Fruit fly (Drosophila melanogaster) whole organism, wandering third instar larva: ENCODE data around the gene Mur2B.

Source experiments
- Abd-B ChIP-seq: fragments of >200 bp; optimal IDR thresholded peaks from 2 replicates; lab custom pipeline; 2017; ENCODE audit warnings: missing biosample characterization, missing genetic modification characterization
- CG32264 ChIP-seq: fragments of 200-800 bp; sonication (Bioruptor generic); optimal IDR thresholded peaks from 2 replicates; lab custom pipeline; 2016; ENCODE audit warnings: missing biosample characterization, missing genetic modification characterization
- CG9705 ChIP-seq: fragments of 200-800 bp; sonication (Bioruptor generic); optimal IDR thresholded peaks from 2 replicates; lab custom pipeline; 2018; ENCODE audit warnings: missing biosample characterization, mild to moderate bottlenecking, missing genetic modification characterization
- CrebA ChIP-seq: fragments of 200-800 bp; sonication (Bioruptor generic); optimal IDR thresholded peaks from 2 replicates; lab custom pipeline; 2016; ENCODE audit warnings: missing biosample characterization, mild to moderate bottlenecking, missing genetic modification characterization, borderline replicate concordance
- Dfd ChIP-seq: fragments of >200 bp; optimal IDR thresholded peaks from 2 replicates; lab custom pipeline; 2017; ENCODE audit warnings: missing biosample characterization, missing genetic modification characterization
- Dif ChIP-seq: fragments of 200-275, 200-300 bp; sonication (Bioruptor generic); optimal IDR thresholded peaks from 2 replicates; lab custom pipeline; 2018; ENCODE audit warnings: missing biosample characterization, missing genetic modification characterization; ENCODE audit not compliant: partially characterized antibody
- GATAd ChIP-seq: sonication (Bioruptor generic); optimal IDR thresholded peaks from 2 replicates; lab custom pipeline; 2016; ENCODE audit warnings: missing biosample characterization, missing genetic modification characterization
- HLH106 ChIP-seq: fragments of 200-800 bp; optimal IDR thresholded peaks from 3 replicates; lab custom pipeline; 2019; ENCODE audit warnings: missing biosample characterization, mild to moderate bottlenecking, missing genetic modification characterization, moderate library complexity
- Hnf4 ChIP-seq: fragments of 200-800 bp; sonication (Bioruptor generic); optimal IDR thresholded peaks from 2 replicates; lab custom pipeline; 2016; ENCODE audit warnings: missing biosample characterization, mild to moderate bottlenecking, missing genetic modification characterization
- Hr78 ChIP-seq: fragments of >200 bp; optimal IDR thresholded peaks from 2 replicates; lab custom pipeline; 2017; ENCODE audit warnings: missing biosample characterization, missing genetic modification characterization
- Hr83 ChIP-seq: fragments of 200-300 bp; sonication (Bioruptor generic); optimal IDR thresholded peaks from 2 replicates; lab custom pipeline; 2016; ENCODE audit warnings: missing biosample characterization, mild to moderate bottlenecking, missing genetic modification characterization, moderate library complexity; ENCODE audit not compliant: poor library complexity, severe bottlenecking
- Jra ChIP-seq: sonication (Bioruptor generic); optimal IDR thresholded peaks from 2 replicates; lab custom pipeline; 2016; ENCODE audit warnings: missing biosample characterization, missing genetic modification characterization
- Mio ChIP-seq: sonication (Bioruptor generic); optimal IDR thresholded peaks from 2 replicates; lab custom pipeline; 2016; ENCODE audit warnings: missing biosample characterization, missing genetic modification characterization
- Myc ChIP-seq: fragments of >200 bp; optimal IDR thresholded peaks from 2 replicates; lab custom pipeline; 2017
- N ChIP-seq: fragments of >200 bp; optimal IDR thresholded peaks from 2 replicates; lab custom pipeline; 2018; ENCODE audit warnings: missing biosample characterization, missing external identifiers, missing genetic modification characterization
- OdsH ChIP-seq: fragments of 200-800 bp; sonication (Bioruptor generic); optimal IDR thresholded peaks from 2 replicates; lab custom pipeline; 2016; ENCODE audit warnings: missing biosample characterization, mild to moderate bottlenecking, missing genetic modification characterization
- Rel ChIP-seq, 2 experiments: fragments of 200-800 bp; sonication (Bioruptor generic) in 1 of 2; optimal IDR thresholded peaks; 2 replicates in 1 of 2; 3 replicates in 1 of 2; lab custom pipeline; 2016 to 2019; ENCODE audit warnings: mild to moderate bottlenecking in 2 of 2, missing biosample characterization in 2 of 2, missing genetic modification characterization in 2 of 2, moderate library complexity in 1 of 2
- Sp1 ChIP-seq: fragments of 200-800 bp; sonication (Bioruptor generic); optimal IDR thresholded peaks from 3 replicates; lab custom pipeline; 2019; ENCODE audit warnings: missing biosample characterization, mild to moderate bottlenecking, missing genetic modification characterization, moderate library complexity
- Vsx2 ChIP-seq: fragments of 200-300, 225-300 bp; sonication (Bioruptor generic); optimal IDR thresholded peaks from 2 replicates; lab custom pipeline; 2018; ENCODE audit warnings: missing biosample characterization, missing genetic modification characterization; ENCODE audit not compliant: partially characterized antibody
- br ChIP-seq: fragments of 200-800 bp; sonication (Bioruptor generic); optimal IDR thresholded peaks from 2 replicates; lab custom pipeline; 2016; ENCODE audit warnings: missing biosample characterization, missing genetic modification characterization
- brk ChIP-seq: fragments of 200-800 bp; sonication (Bioruptor generic); optimal IDR thresholded peaks from 2 replicates; lab custom pipeline; 2016; ENCODE audit warnings: missing biosample characterization, mild to moderate bottlenecking, missing genetic modification characterization
- dl ChIP-seq, 2 experiments: fragments of 175-275, 200-275 bp in 1 of 2; fragments of 200-275 bp in 1 of 2; sonication (Bioruptor generic); optimal IDR thresholded peaks; lab custom pipeline; 2018; ENCODE audit warnings: mild to moderate bottlenecking in 2 of 2, missing biosample characterization in 2 of 2, missing genetic modification characterization in 2 of 2, moderate library complexity in 2 of 2; ENCODE audit not compliant: partially characterized antibody in 2 of 2, insufficient read depth in 1 of 2
- dmrt93B ChIP-seq: fragments of 200-800 bp; sonication (Bioruptor generic); optimal IDR thresholded peaks from 2 replicates; lab custom pipeline; 2018; ENCODE audit warnings: missing biosample characterization, mild to moderate bottlenecking, missing genetic modification characterization
- dsf ChIP-seq: sonication (Bioruptor generic); optimal IDR thresholded peaks from 2 replicates; lab custom pipeline; 2016; ENCODE audit warnings: missing biosample characterization, missing genetic modification characterization, borderline replicate concordance
- ey ChIP-seq: fragments of 200-800 bp; sonication (Bioruptor generic); optimal IDR thresholded peaks from 2 replicates; lab custom pipeline; 2016; ENCODE audit warnings: missing biosample characterization, missing genetic modification characterization
- foxo ChIP-seq, 2 experiments: fragments of 200-800 bp; sonication (Bioruptor generic); optimal IDR thresholded peaks; 2 replicates in 1 of 2; 3 replicates in 1 of 2; lab custom pipeline; 2016 to 2017; ENCODE audit warnings: missing biosample characterization in 2 of 2, missing genetic modification characterization in 2 of 2
- fru ChIP-seq: fragments of 200-800 bp; sonication (Bioruptor generic); optimal IDR thresholded peaks from 3 replicates; lab custom pipeline; 2016; ENCODE audit warnings: missing biosample characterization, mild to moderate bottlenecking, missing genetic modification characterization
- h ChIP-seq: fragments of 200-800 bp; sonication (Bioruptor generic); optimal IDR thresholded peaks from 3 replicates; lab custom pipeline; 2016; ENCODE audit warnings: missing biosample characterization, mild to moderate bottlenecking, missing genetic modification characterization
- jim ChIP-seq: fragments of 175-275, 200-325 bp; sonication (Bioruptor generic); optimal IDR thresholded peaks from 2 replicates; lab custom pipeline; 2016; ENCODE audit warnings: missing biosample characterization, mild to moderate bottlenecking, missing genetic modification characterization
- lola ChIP-seq: fragments of >200 bp; optimal IDR thresholded peaks from 2 replicates; lab custom pipeline; 2017; ENCODE audit warnings: missing biosample characterization, missing genetic modification characterization
- psq ChIP-seq: fragments of 200-800 bp; sonication (Bioruptor generic); optimal IDR thresholded peaks from 3 replicates; lab custom pipeline; 2017; ENCODE audit warnings: missing biosample characterization, mild to moderate bottlenecking, missing genetic modification characterization, moderate library complexity
- rgr ChIP-seq: fragments of 200-800 bp; sonication (Bioruptor generic); optimal IDR thresholded peaks from 3 replicates; lab custom pipeline; 2016; ENCODE audit warnings: missing biosample characterization, mild to moderate bottlenecking, missing genetic modification characterization
- sage ChIP-seq: fragments of 200-800 bp; sonication (Bioruptor generic); optimal IDR thresholded peaks from 2 replicates; lab custom pipeline; 2016; ENCODE audit warnings: missing biosample characterization, mild to moderate bottlenecking, missing genetic modification characterization
- sv ChIP-seq: fragments of 200-800 bp; sonication (Bioruptor generic); optimal IDR thresholded peaks from 3 replicates; lab custom pipeline; 2016; ENCODE audit warnings: missing biosample characterization, missing genetic modification characterization
- tai ChIP-seq: sonication (Bioruptor generic); optimal IDR thresholded peaks from 2 replicates; lab custom pipeline; 2016; ENCODE audit warnings: missing biosample characterization, missing genetic modification characterization
- usp ChIP-seq: fragments of >200 bp; optimal IDR thresholded peaks from 2 replicates; lab custom pipeline; 2017; ENCODE audit warnings: missing biosample characterization, missing genetic modification characterization
- woc ChIP-seq: sonication (Bioruptor generic); optimal IDR thresholded peaks from 2 replicates; lab custom pipeline; 2016; ENCODE audit warnings: missing biosample characterization, mild to moderate bottlenecking, missing genetic modification characterization

Mur2B gene

DNA sequence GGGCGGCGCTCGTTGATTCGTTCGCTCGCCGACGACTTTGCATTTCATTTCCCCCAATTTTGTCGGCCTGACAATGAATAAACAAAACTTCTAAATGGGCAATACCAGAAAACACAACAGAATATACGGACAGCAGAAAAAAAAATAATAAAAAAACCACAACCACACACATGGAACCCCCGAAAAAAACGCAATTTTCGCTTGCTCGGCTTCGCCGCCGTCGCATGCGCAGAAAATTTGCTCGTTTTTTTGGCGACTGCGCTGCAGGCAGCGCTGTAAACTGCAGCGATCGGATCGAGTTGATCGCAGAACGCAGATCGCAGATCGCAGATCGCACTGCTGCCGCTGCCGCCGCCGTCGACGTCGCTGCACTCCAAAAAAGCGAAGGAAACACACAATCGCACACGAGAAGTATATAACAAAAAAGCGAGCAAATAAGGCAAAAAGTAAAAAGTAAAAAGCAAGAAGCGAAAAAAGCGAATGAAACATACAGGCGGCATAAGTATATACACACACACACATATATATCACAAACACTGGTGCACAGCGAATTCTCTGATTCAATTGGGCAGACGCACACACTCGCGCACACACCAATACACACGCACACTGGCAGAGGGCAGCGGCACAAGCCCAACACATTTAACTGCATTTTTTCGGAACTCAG lies 56.8 kb downstream of the Mur2B start:
- TF ChIP-seq N (GFP tag; lab: Kevin White, UChicago), result peak; percentile 75
- TF ChIP-seq dsf (GFP tag; lab: Kevin White, UChicago), result no peak
- TF ChIP-seq fru (GFP tag; lab: Kevin White, UChicago), result peak; percentile 27
- TF ChIP-seq CG32264 (GFP tag; lab: Kevin White, UChicago), result peak; percentile 18
- TF ChIP-seq CrebA (GFP tag; lab: Kevin White, UChicago), result peak; percentile 82
- TF ChIP-seq usp (GFP tag; lab: Kevin White, UChicago), result no peak
- TF ChIP-seq brk (GFP tag; lab: Kevin White, UChicago), result peak; percentile 18
- TF ChIP-seq Dfd, result no peak
- TF ChIP-seq Dif, result no peak
- TF ChIP-seq rgr (GFP tag; lab: Kevin White, UChicago), result peak; percentile 10
- TF ChIP-seq foxo (GFP tag; optimal IDR thresholded peaks at IDR 0.05; lab: Kevin White, UChicago), result no peak
- TF ChIP-seq GATAd (GFP tag; lab: Kevin White, UChicago), result no peak
- no peak for TF ChIP-seq OdsH (GFP tag; lab: Kevin White, UChicago)
- TF ChIP-seq Sp1 (GFP tag; lab: Kevin White, UChicago), result peak; percentile 79
- peak; percentile 39 for TF ChIP-seq Jra (GFP tag; lab: Kevin White, UChicago)
- TF ChIP-seq Myc (lab: Kevin White, UChicago), result no peak
- peak; percentile 23 for TF ChIP-seq Mio (GFP tag; lab: Kevin White, UChicago)
- peak; percentile 23 for TF ChIP-seq h
- TF ChIP-seq Hr83 (GFP tag; lab: Kevin White, UChicago), result peak; percentile 4
- TF ChIP-seq dmrt93B (GFP tag; lab: Kevin White, UChicago), result no peak
- TF ChIP-seq sv (GFP tag; lab: Kevin White, UChicago), result no peak
- no peak for TF ChIP-seq CG9705 (GFP tag; lab: Kevin White, UChicago)
- peak; percentile 60 for TF ChIP-seq Rel (GFP tag; optimal IDR thresholded peaks at IDR 0.05; lab: Kevin White, UChicago)
- TF ChIP-seq Rel (tag; optimal IDR thresholded peaks at IDR 0.05; lab: Kevin White, UChicago), result peak; percentile 99
- TF ChIP-seq Hnf4 (GFP tag; lab: Kevin White, UChicago), result peak; percentile 8
- TF ChIP-seq psq (GFP tag; lab: Kevin White, UChicago), result peak; percentile 40
- no peak for TF ChIP-seq lola (GFP tag; lab: Kevin White, UChicago)
- no peak for TF ChIP-seq Hr78 (GFP tag; lab: Kevin White, UChicago)
- TF ChIP-seq br (GFP tag; lab: Kevin White, UChicago), result no peak
- TF ChIP-seq tai, result peak; percentile 30
- no peak for TF ChIP-seq HLH106 (tag; lab: Kevin White, UChicago)
- no peak for TF ChIP-seq Abd-B
- TF ChIP-seq, all 38 proteins: peak for 15

DNA sequence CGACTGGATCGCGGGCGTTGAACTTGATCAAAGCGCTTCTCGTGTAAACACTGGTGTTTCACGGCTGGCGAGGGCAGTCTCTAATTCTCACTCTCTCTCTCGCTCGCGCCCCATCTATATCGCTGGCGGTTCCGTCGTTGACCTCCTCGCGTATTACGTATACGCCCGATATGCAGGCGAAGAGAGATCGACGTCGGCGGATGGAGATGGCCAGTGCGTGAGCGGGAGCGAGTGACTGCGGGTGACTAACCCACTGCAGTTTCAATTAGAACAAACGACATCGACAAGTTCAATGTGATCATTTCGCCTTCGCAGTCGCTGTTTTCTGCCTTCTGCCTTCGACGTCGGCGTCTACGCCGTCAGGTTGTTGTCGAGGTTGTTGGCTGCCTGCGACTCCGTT lies 58.5 kb downstream of the Mur2B start:
- TF ChIP-seq sage (GFP tag; lab: Kevin White, UChicago), result no peak
- TF ChIP-seq dl (GFP tag; optimal IDR thresholded peaks at IDR 0.05; lab: Kevin White, UChicago; ENCODE audit: insufficient read depth in 1 of 2, partially characterized antibody in 2 of 2), result peak in 1 of 2 experiments; percentile 27
- peak; percentile 14 for TF ChIP-seq psq (GFP tag; lab: Kevin White, UChicago)
- peak; percentile 62 for TF ChIP-seq tai
- no peak for TF ChIP-seq dmrt93B (GFP tag; lab: Kevin White, UChicago)
- TF ChIP-seq Rel (GFP tag; optimal IDR thresholded peaks at IDR 0.05; lab: Kevin White, UChicago), result no peak
- peak; percentile 77 for TF ChIP-seq Rel (tag; optimal IDR thresholded peaks at IDR 0.05; lab: Kevin White, UChicago)
- peak; percentile 35 for TF ChIP-seq h
- TF ChIP-seq Jra (GFP tag; lab: Kevin White, UChicago), result peak; percentile 24
- TF ChIP-seq Dif, result peak; percentile 45
- TF ChIP-seq Hr83 (GFP tag; lab: Kevin White, UChicago), result peak; percentile 17

DNA sequence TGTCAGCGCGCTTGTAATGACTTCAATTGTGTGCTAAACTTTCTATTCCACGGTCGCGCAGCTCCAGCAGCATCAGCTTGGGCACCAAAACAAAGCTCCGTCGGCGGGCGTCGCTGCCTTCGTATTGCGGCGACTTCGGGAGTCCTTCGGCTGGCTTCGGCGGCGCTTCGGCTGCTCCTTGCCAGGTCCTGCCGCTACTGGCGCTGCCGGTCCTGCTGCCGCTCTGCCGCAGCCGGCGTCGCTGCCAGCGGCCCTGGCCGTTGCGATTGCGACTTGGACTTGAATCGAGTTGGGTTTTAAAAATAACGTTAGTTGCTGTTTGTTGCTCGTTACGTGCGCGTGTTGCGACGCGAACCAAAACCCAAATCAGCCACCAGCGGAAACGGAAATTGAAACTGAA lies 60.1 kb downstream of the Mur2B start:
- no peak for TF ChIP-seq woc (GFP tag; lab: Kevin White, UChicago)
- no peak for TF ChIP-seq tai
- no peak for TF ChIP-seq dsf (GFP tag; lab: Kevin White, UChicago)
- TF ChIP-seq psq (GFP tag; lab: Kevin White, UChicago), result no peak
- no peak for TF ChIP-seq Sp1 (GFP tag; lab: Kevin White, UChicago)
- TF ChIP-seq sage (GFP tag; lab: Kevin White, UChicago), result no peak
- TF ChIP-seq Vsx2, result no peak
- TF ChIP-seq CrebA (GFP tag; lab: Kevin White, UChicago), result no peak
- TF ChIP-seq usp (GFP tag; lab: Kevin White, UChicago), result no peak
- no peak for TF ChIP-seq brk (GFP tag; lab: Kevin White, UChicago)
- no peak for TF ChIP-seq foxo (GFP tag; optimal IDR thresholded peaks at IDR 0.05; lab: Kevin White, UChicago)
- TF ChIP-seq Abd-B, result no peak
- no peak for TF ChIP-seq HLH106 (tag; lab: Kevin White, UChicago)
- no peak for TF ChIP-seq Hnf4 (GFP tag; lab: Kevin White, UChicago)
- TF ChIP-seq ey (GFP tag; lab: Kevin White, UChicago), result no peak
- TF ChIP-seq Mio (GFP tag; lab: Kevin White, UChicago), result no peak
- TF ChIP-seq Dfd, result no peak
- no peak for TF ChIP-seq jim (GFP tag; lab: Kevin White, UChicago)
- no peak for TF ChIP-seq Jra (GFP tag; lab: Kevin White, UChicago)
